Worm (Caenorhabditis elegans): ENCODE measurements around the gene hic-1.

ce11 chrX:6635173-6635572 lies 36.5 kb upstream of the hic-1 start, which contains the start of gene aexr-1:
- TF ChIP-seq lsy-2 (tag; optimal IDR thresholded peaks at IDR 0.05), result no peak
- no peak for TF ChIP-seq unc-62 (GFP tag; optimal IDR thresholded peaks at IDR 0.05)
- TF ChIP-seq lin-13 (tag; optimal IDR thresholded peaks at IDR 0.05), result no peak
- TF ChIP-seq nhr-237 (tag; optimal IDR thresholded peaks at IDR 0.05), result no peak
- no peak for TF ChIP-seq tbx-8 (GFP tag; optimal IDR thresholded peaks at IDR 0.05)
- TF ChIP-seq unc-39 (tag; optimal IDR thresholded peaks at IDR 0.05), result no peak
- no peak for TF ChIP-seq nhr-76 (tag; optimal IDR thresholded peaks at IDR 0.05)
- TF ChIP-seq nhr-12 (tag; optimal IDR thresholded peaks at IDR 0.05), result no peak
- no peak for TF ChIP-seq mls-2 (tag; optimal IDR thresholded peaks at IDR 0.05)
